Worm (Caenorhabditis elegans) whole organism, L1 larva: ENCODE measurements around the gene hlh-4.

ENCODE experiments used
- C04F5.9 ChIP-seq: sonication (generic microtip); optimal IDR thresholded peaks from 2 replicates; lab custom pipeline; 2016; ENCODE audit warnings: missing genetic modification characterization, missing compliant biosample characterization
- C34B4.2 ChIP-seq: sonication (generic microtip); optimal IDR thresholded peaks from 2 replicates; lab custom pipeline; 2017; ENCODE audit warnings: mild to moderate bottlenecking, missing genetic modification characterization, missing compliant biosample characterization
- Y116A8C.19 ChIP-seq: sonication (generic microtip); optimal IDR thresholded peaks from 2 replicates; lab custom pipeline; 2016; ENCODE audit warnings: missing compliant biosample characterization, missing genetic modification characterization, borderline replicate concordance
- ama-1 ChIP-seq: fragments of 150-350 bp; optimal IDR thresholded peaks from 2 replicates; lab custom pipeline; 2014
- blmp-1 ChIP-seq: fragments of 150-350 bp; optimal IDR thresholded peaks from 2 replicates; lab custom pipeline; 2014; ENCODE audit warnings: missing biosample characterization, missing genetic modification characterization
- ceh-8 ChIP-seq: fragments of 200-800 bp; sonication (Bioruptor generic); optimal IDR thresholded peaks from 2 replicates; lab custom pipeline; 2018; ENCODE audit warnings: mild to moderate bottlenecking, missing genetic modification characterization, moderate library complexity, missing compliant biosample characterization
- dpl-1 ChIP-seq, 3 experiments: fragments of 150-350 bp in 2 of 3; sonication (generic microtip) in 1 of 3; optimal IDR thresholded peaks; 2 replicates each; lab custom pipeline; 2014 to 2017; ENCODE audit warnings: missing biosample characterization in 3 of 3, missing genetic modification characterization in 3 of 3, missing genetic modification reagents in 3 of 3
- efl-1 ChIP-seq, 4 experiments: fragments of 150-350 bp; optimal IDR thresholded peaks in 3 of 4; peaks in 1 of 4; 1 replicate in 1 of 4; 2 replicates in 3 of 4; lab custom pipeline; 2014; ENCODE audit warnings: missing biosample characterization in 2 of 4, missing genetic modification characterization in 2 of 4, missing genetic modification reagents in 2 of 4
- elt-2 ChIP-seq: sonication (generic microtip); optimal IDR thresholded peaks from 2 replicates; lab custom pipeline; 2016; ENCODE audit warnings: missing genetic modification characterization, mild to moderate bottlenecking, inconsistent platforms, missing compliant biosample characterization, missing genetic modification reagents
- ets-5 ChIP-seq: fragments of 200-800 bp; sonication (Bioruptor generic); IDR thresholded peaks from 2 replicates; pipeline ENCODE4 v1.3.6; 2022; ENCODE audit warnings: missing genetic modification characterization, missing compliant biosample characterization
- fkh-10 ChIP-seq: sonication (generic microtip); optimal IDR thresholded peaks from 2 replicates; lab custom pipeline; 2017; ENCODE audit warnings: missing biosample characterization, missing genetic modification reagents, missing genetic modification characterization
- fkh-8 ChIP-seq: sonication (generic microtip); optimal IDR thresholded peaks from 2 replicates; lab custom pipeline; 2016; ENCODE audit warnings: mild to moderate bottlenecking, missing genetic modification characterization, missing compliant biosample characterization
- hlh-4 ChIP-seq: sonication (generic microtip); optimal IDR thresholded peaks from 2 replicates; lab custom pipeline; 2016; ENCODE audit warnings: mild to moderate bottlenecking, missing genetic modification characterization, missing compliant biosample characterization
- irx-1 ChIP-seq: sonication (generic microtip); optimal IDR thresholded peaks from 2 replicates; lab custom pipeline; 2016; ENCODE audit warnings: missing genetic modification characterization, missing compliant biosample characterization
- jun-1 ChIP-seq: fragments of 150-350 bp; optimal IDR thresholded peaks from 2 replicates; lab custom pipeline; 2014; ENCODE audit warnings: missing biosample characterization, missing genetic modification reagents, missing genetic modification characterization
- lin-14 ChIP-seq: fragments of 200-800 bp; sonication (Bioruptor generic); optimal IDR thresholded peaks from 2 replicates; lab custom pipeline; 2018; ENCODE audit warnings: mild to moderate bottlenecking, missing genetic modification characterization, moderate library complexity, missing compliant biosample characterization
- lin-35 ChIP-seq, 2 experiments: fragments of 150-350 bp; optimal IDR thresholded peaks; 2 replicates each; lab custom pipeline; 2014; ENCODE audit warnings: missing biosample characterization in 2 of 2, missing genetic modification characterization in 2 of 2, missing genetic modification reagents in 2 of 2
- nhr-12 ChIP-seq: sonication (generic microtip); optimal IDR thresholded peaks from 2 replicates; lab custom pipeline; 2017; ENCODE audit warnings: missing biosample characterization, missing genetic modification characterization
- nhr-20 ChIP-seq: sonication (generic microtip); optimal IDR thresholded peaks from 2 replicates; lab custom pipeline; 2016; ENCODE audit warnings: mild to moderate bottlenecking, missing genetic modification characterization, missing compliant biosample characterization
- nhr-71 ChIP-seq: sonication (generic microtip); optimal IDR thresholded peaks from 2 replicates; lab custom pipeline; 2016; ENCODE audit warnings: mild to moderate bottlenecking, missing genetic modification characterization, moderate library complexity, missing compliant biosample characterization
- nhr-76 ChIP-seq: sonication (generic microtip); optimal IDR thresholded peaks from 2 replicates; lab custom pipeline; 2017; ENCODE audit warnings: missing biosample characterization, missing genetic modification characterization
- nhr-84 ChIP-seq: sonication (generic microtip); optimal IDR thresholded peaks from 2 replicates; lab custom pipeline; 2017; ENCODE audit warnings: missing biosample characterization, missing genetic modification characterization
- nhr-85 ChIP-seq: sonication (generic microtip); peaks from one replicate; lab custom pipeline; 2016; ENCODE audit warnings: missing genetic modification characterization, inconsistent platforms, missing compliant biosample characterization
- pqm-1 ChIP-seq: sonication (generic microtip); optimal IDR thresholded peaks from 3 replicates; lab custom pipeline; 2017; ENCODE audit warnings: missing biosample characterization, missing genetic modification characterization
- rnt-1 ChIP-seq: sonication (generic microtip); optimal IDR thresholded peaks from 2 replicates; lab custom pipeline; 2016; ENCODE audit warnings: mild to moderate bottlenecking, missing genetic modification characterization, moderate library complexity, missing compliant biosample characterization
- snu-23 ChIP-seq: sonication (generic microtip); optimal IDR thresholded peaks from 2 replicates; lab custom pipeline; 2016; ENCODE audit warnings: missing genetic modification characterization, missing compliant biosample characterization
- tbx-2 ChIP-seq: sonication (generic microtip); optimal IDR thresholded peaks from 2 replicates; lab custom pipeline; 2016; ENCODE audit warnings: missing genetic modification characterization, missing compliant biosample characterization
- tlp-1 ChIP-seq: fragments of 150-350 bp; optimal IDR thresholded peaks from 2 replicates; lab custom pipeline; 2014; ENCODE audit warnings: missing biosample characterization, missing genetic modification characterization
- unc-130 ChIP-seq: fragments of 150-350 bp; optimal IDR thresholded peaks from 2 replicates; lab custom pipeline; 2017; ENCODE audit warnings: missing biosample characterization, missing genetic modification characterization, inconsistent platforms
- unc-86 ChIP-seq: sonication (generic microtip); optimal IDR thresholded peaks from 2 replicates; lab custom pipeline; 2016; ENCODE audit warnings: missing genetic modification characterization, missing compliant biosample characterization
- vab-15 ChIP-seq: sonication (generic microtip); optimal IDR thresholded peaks from 2 replicates; lab custom pipeline; 2017; ENCODE audit warnings: missing genotype, mild to moderate bottlenecking, missing genetic modification characterization, missing compliant biosample characterization

The hlh-4 gene

DNA sequence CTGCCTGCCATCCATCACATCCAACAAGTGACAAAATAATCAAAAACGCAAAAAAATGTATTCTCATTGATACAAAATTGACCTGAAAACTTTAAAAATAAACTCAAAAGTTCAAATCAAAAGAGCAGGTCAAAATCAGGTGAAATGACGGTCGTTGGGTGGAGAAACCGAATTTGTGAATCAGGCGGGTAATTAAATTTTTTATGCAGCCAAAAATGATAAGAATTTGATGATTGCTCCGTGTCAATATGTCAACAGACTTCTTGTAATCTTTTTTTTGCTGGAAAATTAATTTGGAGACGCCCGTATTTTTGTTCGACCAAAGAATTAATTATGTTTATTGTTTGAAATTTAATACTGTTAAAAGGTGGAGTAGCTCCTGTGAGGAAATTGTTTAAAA is 25.0 kb downstream of the hlh-4 start, which contains the start of gene ncx-6:
Gene ncx-6 (minus strand): TSS at position 88 of the 400 bp plus-strand sequence.
- TF ChIP-seq nhr-85 (no peak), vab-15 (tag; lab: Kevin White, UChicago) (no peak), tlp-1 (tag; lab: Kevin White, UChicago) (no peak), elt-2 (tag; lab: Kevin White, UChicago) (peak; percentile 34), tbx-2 (tag; lab: Kevin White, UChicago) (no peak)

DNA sequence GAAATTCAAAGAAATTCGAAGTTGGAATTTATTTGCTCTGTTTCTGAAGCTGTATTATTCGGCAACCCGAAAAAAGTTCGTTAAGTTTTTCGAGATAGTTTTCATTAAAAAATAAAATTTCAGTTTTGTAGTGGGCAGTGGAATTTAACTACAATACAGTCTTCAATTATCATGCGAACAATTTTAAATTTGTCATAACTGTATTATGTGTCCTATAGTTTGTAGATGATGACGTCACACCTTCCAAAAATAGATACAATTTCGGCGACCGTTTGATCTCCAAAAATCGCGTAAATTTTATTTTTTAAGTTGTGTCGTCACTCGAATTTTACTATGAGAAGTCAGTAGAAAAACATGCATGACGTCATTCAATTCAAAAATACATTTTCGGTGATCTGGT is 25.7 kb downstream of the hlh-4 start:
- TF ChIP-seq ceh-8 (no peak), lin-14 (GFP tag; lab: Kevin White, UChicago) (no peak), nhr-20 (tag; lab: Kevin White, UChicago) (no peak), irx-1 (no peak), efl-1 (optimal IDR thresholded peaks at IDR 0.05; lab: Kevin White, UChicago) (no peak), efl-1 (GFP tag; optimal IDR thresholded peaks at IDR 0.05 in 1 of 2; lab: Kevin White, UChicago) (no peak), jun-1 (tag; lab: Kevin White, UChicago) (no peak), hlh-4 (no peak), nhr-84 (tag; lab: Kevin White, UChicago) (no peak), dpl-1 (GFP tag; optimal IDR thresholded peaks at IDR 0.05; lab: Kevin White, UChicago) (no peak), ets-5 (GFP tag; lab: Robert Waterston, UW) (no peak)

ce11 chrIII:9711163-9711562 is 27.7 kb downstream of the hlh-4 start:
- TF ChIP-seq fkh-8 (tag; lab: Kevin White, UChicago) (no peak), pqm-1 (tag; lab: Kevin White, UChicago) (no peak), C34B4.2 (tag; lab: Kevin White, UChicago) (no peak), efl-1 (optimal IDR thresholded peaks at IDR 0.05; lab: Kevin White, UChicago) (no peak), efl-1 (GFP tag; optimal IDR thresholded peaks at IDR 0.05 in 1 of 2; lab: Kevin White, UChicago) (no peak), nhr-71 (tag; lab: Kevin White, UChicago) (no peak), hlh-4 (no peak), unc-130 (tag; lab: Kevin White, UChicago) (no peak), ama-1 (lab: Kevin White, UChicago) (no peak), fkh-10 (GFP tag; lab: Kevin White, UChicago) (no peak), rnt-1 (no peak)

DNA sequence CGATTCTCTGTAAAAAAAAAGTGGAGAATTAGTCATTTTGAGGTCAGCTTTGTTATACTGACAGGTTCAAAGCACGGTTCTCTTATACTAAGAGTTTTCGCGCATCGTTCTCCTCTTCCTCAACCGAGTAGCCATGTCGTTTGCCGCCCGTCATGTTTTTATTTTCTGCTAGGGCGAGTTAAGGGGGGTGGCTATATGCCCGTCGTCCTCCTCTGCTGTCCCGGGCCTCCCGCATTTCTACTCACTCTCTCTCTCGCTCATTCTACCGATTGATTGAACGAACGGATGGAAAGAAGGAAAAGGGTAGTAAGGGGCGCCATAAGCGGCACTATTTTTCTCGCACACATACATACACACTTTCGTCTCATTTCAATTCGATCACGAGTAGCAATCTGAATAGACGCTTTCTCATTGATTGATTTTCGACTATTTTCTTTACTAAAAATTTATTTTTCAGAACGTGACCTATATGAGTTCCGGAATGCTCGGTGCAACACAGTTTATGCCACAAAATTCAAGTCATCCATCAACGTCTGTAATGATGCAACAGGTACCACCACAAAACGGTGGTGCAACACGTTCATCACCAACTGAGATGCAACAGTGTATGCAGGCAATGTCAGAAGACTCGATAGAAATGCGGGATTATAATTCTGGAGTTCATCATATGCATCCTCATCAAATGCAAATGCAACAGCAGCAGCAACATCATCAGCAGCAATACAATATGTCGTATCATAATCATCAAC is 33.5 kb downstream of the hlh-4 start:
- TF ChIP-seq blmp-1 (tag; lab: Kevin White, UChicago) (peak; percentile 41), unc-130 (tag; lab: Kevin White, UChicago) (no peak)

ce11 chrIII:9704606-9704938 is 34.3 kb downstream of the hlh-4 start:
- TF ChIP-seq unc-86 (tag; lab: Kevin White, UChicago) (no peak), efl-1 (optimal IDR thresholded peaks at IDR 0.05; lab: Kevin White, UChicago) (no peak), efl-1 (GFP tag; optimal IDR thresholded peaks at IDR 0.05 in 1 of 2; lab: Kevin White, UChicago) (peak in 1 of 2 experiments; percentile 51), snu-23 (no peak), Y116A8C.19 (tag; lab: Kevin White, UChicago) (no peak), ets-5 (GFP tag; lab: Robert Waterston, UW) (no peak), nhr-76 (tag; lab: Kevin White, UChicago) (no peak), dpl-1 (GFP tag; optimal IDR thresholded peaks at IDR 0.05; lab: Kevin White, UChicago) (no peak), lin-35 (GFP tag; optimal IDR thresholded peaks at IDR 0.05; lab: Kevin White, UChicago) (no peak), C04F5.9 (no peak), nhr-12 (tag; lab: Kevin White, UChicago) (no peak), nhr-85 (no peak), tbx-2 (tag; lab: Kevin White, UChicago) (no peak), lin-14 (GFP tag; lab: Kevin White, UChicago) (peak; percentile 1), unc-130 (tag; lab: Kevin White, UChicago) (no peak), rnt-1 (no peak)
